Fruit fly (Drosophila melanogaster): ENCODE data around the gene Sfp24C1.

Sfp24C1 gene

dm6 chr2L:3655698-3656105 lies 44.8 kb upstream of the Sfp24C1 start (continued):
- no peak; the same call in 1 of the 2 replicates for TF ChIP-seq Dip2 (GFP tag; IDR thresholded peaks at IDR 0.05)
- no peak for TF ChIP-seq knrl (GFP tag; IDR thresholded peaks at IDR 0.05; ENCODE audit: partially characterized antibody)
- peak; percentile 99 for TF ChIP-seq NfI (GFP tag; optimal IDR thresholded peaks at IDR 0.05)
- TF ChIP-seq CG2678 (tag; optimal IDR thresholded peaks at IDR 0.05): peak; percentile 99
- TF ChIP-seq CG17802 (tag; optimal IDR thresholded peaks at IDR 0.05): peak; percentile 88
- peak; percentile 97 for TF ChIP-seq CG10209 (GFP tag; optimal IDR thresholded peaks at IDR 0.05)
- TF ChIP-seq fd3F (GFP tag; optimal IDR thresholded peaks at IDR 0.05): peak; percentile 96
- TF ChIP-seq luna (GFP tag; optimal IDR thresholded peaks at IDR 0.05): peak; percentile 96
- TF ChIP-seq Ets97D (GFP tag; optimal IDR thresholded peaks at IDR 0.05): peak; percentile 87
- peak; percentile 96 for TF ChIP-seq sens-2 (GFP tag; IDR thresholded peaks at IDR 0.05)
- TF ChIP-seq Dad (GFP tag; optimal IDR thresholded peaks at IDR 0.05): peak; percentile 97
- TF ChIP-seq Elba2 (GFP tag; optimal IDR thresholded peaks at IDR 0.05): peak; percentile 78
- TF ChIP-seq shn (GFP tag; optimal IDR thresholded peaks at IDR 0.05): peak; percentile 97
- TF ChIP-seq Chrac-16 (GFP tag; optimal IDR thresholded peaks at IDR 0.05): peak; percentile 98
- TF ChIP-seq CG4617 (GFP tag; optimal IDR thresholded peaks at IDR 0.05; ENCODE audit: borderline replicate concordance): peak; percentile 97
- peak; percentile 88 for TF ChIP-seq CG11560 (tag; IDR thresholded peaks at IDR 0.05)
- peak; percentile 98 for TF ChIP-seq HHEX (GFP tag; optimal IDR thresholded peaks at IDR 0.05)
- TF ChIP-seq CG11456 (GFP tag; IDR thresholded peaks at IDR 0.05): peak; percentile 97
- peak; percentile 91 for TF ChIP-seq YL-1 (GFP tag; optimal IDR thresholded peaks at IDR 0.05)
- no peak for TF ChIP-seq Sin3A (optimal IDR thresholded peaks at IDR 0.05)
- TF ChIP-seq mam (GFP tag; optimal IDR thresholded peaks at IDR 0.05): peak; percentile 98
- no peak for TF ChIP-seq Dfd (GFP tag; optimal IDR thresholded peaks at IDR 0.05)
- TF ChIP-seq lola (GFP tag; optimal IDR thresholded peaks at IDR 0.05): peak in 1 of 3 experiments; percentile 95
- TF ChIP-seq NK7.1 (GFP tag; optimal IDR thresholded peaks at IDR 0.05): peak; percentile 97
- peak; percentile 98 for TF ChIP-seq corto (GFP tag; optimal IDR thresholded peaks at IDR 0.05)
- peak; percentile 98 for TF ChIP-seq CG18262 (tag; optimal IDR thresholded peaks at IDR 0.05)
- TF ChIP-seq gt (GFP tag; IDR thresholded peaks at IDR 0.05): peak; percentile 95
- peak; percentile 96 for TF ChIP-seq onecut (GFP tag; IDR thresholded peaks at IDR 0.05)

DNA sequence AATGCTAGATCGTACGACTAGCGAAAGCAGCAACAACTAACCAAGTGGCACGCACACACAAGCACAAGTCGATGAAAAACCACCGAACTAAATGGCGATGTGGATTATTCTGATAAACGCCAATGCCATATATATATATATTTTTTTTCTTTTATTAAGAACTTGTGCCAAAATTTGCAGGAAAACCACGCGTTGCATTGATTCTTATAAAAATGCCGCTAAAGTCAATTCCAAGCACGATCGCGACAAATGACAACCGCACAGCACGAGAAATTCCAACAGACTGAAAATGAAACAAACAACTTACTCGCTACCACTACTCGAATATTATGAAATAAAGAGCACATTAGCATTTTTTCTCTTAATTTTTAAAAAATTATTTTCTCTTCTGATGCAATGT lies 43.8 kb upstream of the Sfp24C1 start, which contains the start of gene for:
for (minus strand) TSS at position 287 of the 400 bp plus-strand sequence.
- TF ChIP-seq sens (GFP tag): peak; percentile 20
- no peak for TF ChIP-seq CG1024 (GFP tag; IDR thresholded peaks at IDR 0.05)
- no peak for TF ChIP-seq sqz (GFP tag; optimal IDR thresholded peaks at IDR 0.05)
- TF ChIP-seq row (GFP tag; IDR thresholded peaks at IDR 0.05): peak; percentile 6; the same call in 1 of the 3 replicates
- TF ChIP-seq amos (GFP tag; IDR thresholded peaks at IDR 0.05; ENCODE audit: partially characterized antibody): peak; percentile 9; the same call in 1 of the 2 replicates
- peak; percentile 96 for TF ChIP-seq Jarid2 (GFP tag; optimal IDR thresholded peaks at IDR 0.05)
- peak; percentile 13; the same call in 1 of the 2 replicates for TF ChIP-seq CG4360 (GFP tag; IDR thresholded peaks at IDR 0.05)
- peak; percentile 21 for TF ChIP-seq CG2678 (tag; optimal IDR thresholded peaks at IDR 0.05)
- peak; percentile 20 for TF ChIP-seq lab (GFP tag; optimal IDR thresholded peaks at IDR 0.05)
- no peak for TF ChIP-seq CG6654 (GFP tag; optimal IDR thresholded peaks at IDR 0.05)
- TF ChIP-seq nom (GFP tag; optimal IDR thresholded peaks at IDR 0.05): peak; percentile 31
- TF ChIP-seq CG2199 (GFP tag; IDR thresholded peaks at IDR 0.05): 0 out of 3 replicates have a peak, but pooled peaks have one; percentile 31
- peak; percentile 38; the same call in 1 of the 2 replicates for TF ChIP-seq CG42726 (GFP tag; IDR thresholded peaks at IDR 0.05; ENCODE audit: partially characterized antibody)
- TF ChIP-seq aop (GFP tag; IDR thresholded peaks at IDR 0.05): no peak
- TF ChIP-seq grn (GFP tag; optimal IDR thresholded peaks at IDR 0.05): no peak
- TF ChIP-seq CG34422 (GFP tag; IDR thresholded peaks at IDR 0.05): peak; percentile 40; the same call in 1 of the 3 replicates
- TF ChIP-seq Pdp1 (GFP tag; optimal IDR thresholded peaks at IDR 0.05): no peak
- TF ChIP-seq CG5245 (GFP tag; optimal IDR thresholded peaks at IDR 0.05): no peak
- peak; percentile 93 for TF ChIP-seq CG12155 (GFP tag; optimal IDR thresholded peaks at IDR 0.05)
- no peak for TF ChIP-seq sc (optimal IDR thresholded peaks at IDR 0.05)
- no peak for TF ChIP-seq sc (GFP tag; optimal IDR thresholded peaks at IDR 0.05)
- TF ChIP-seq ci (GFP tag; IDR thresholded peaks at IDR 0.05): peak; percentile 17; the same call in 1 of the 3 replicates
- TF ChIP-seq zen2 (GFP tag; IDR thresholded peaks at IDR 0.05; ENCODE audit: partially characterized antibody): no peak
- TF ChIP-seq salm (tag; optimal IDR thresholded peaks at IDR 0.05): no peak
